Fruit fly (Drosophila melanogaster): ENCODE measurements around the gene CG10516.

- TF ChIP-seq jim (GFP tag; optimal IDR thresholded peaks at IDR 0.05) (no peak), h (GFP tag; optimal IDR thresholded peaks at IDR 0.05) (no peak), br (GFP tag; optimal IDR thresholded peaks at IDR 0.05) (no peak), rgr (GFP tag; optimal IDR thresholded peaks at IDR 0.05) (no peak), Jra (GFP tag; optimal IDR thresholded peaks at IDR 0.05) (no peak)
Measured at dm6 chr3L:15968686-15969085, 682 bp downstream of the CG10516 start.
